Worm (Caenorhabditis elegans) whole organism, L4/young adult: ENCODE measurements around the gene ZK1098.2.

Experiments
- W03F9.2 ChIP-seq: fragments of 150-350 bp; optimal IDR thresholded peaks from 2 replicates; lab custom pipeline; 2014; ENCODE audit warnings: missing biosample characterization, missing genetic modification characterization
- dao-5 ChIP-seq: sonication (generic microtip); optimal IDR thresholded peaks from 2 replicates; lab custom pipeline; 2016; ENCODE audit warnings: missing genotype, missing genetic modification characterization, moderate library complexity, missing compliant biosample characterization
- him-1 ChIP-seq: sonication (generic microtip); optimal IDR thresholded peaks from 2 replicates; lab custom pipeline; 2016; ENCODE audit warnings: missing genotype, missing genetic modification reagents, missing genetic modification characterization, missing compliant biosample characterization

- no peak for TF ChIP-seq dao-5 (tag; lab: Kevin White, UChicago)
- no peak for TF ChIP-seq him-1 (tag; lab: Kevin White, UChicago)
- TF ChIP-seq W03F9.2 = no peak
Measured at ce11 chrIII:9523581-9523980, 5.4 kb upstream of the ZK1098.2 start, which contains the start of gene mrps-23.
